Worm (Caenorhabditis elegans) whole organism, early embryonic: Measurements from ENCODE around the gene str-3.

Experiments
- ama-1 ChIP-seq: fragments of 150-350 bp; optimal IDR thresholded peaks from 2 replicates; lab custom pipeline; 2014
- flt-1 ChIP-seq: fragments of 200-800 bp; sonication (Bioruptor generic); IDR thresholded peaks from 2 replicates; pipeline ENCODE4 v1.3.6; 2022; ENCODE audit warnings: missing genetic modification characterization, missing compliant biosample characterization
- hmg-4 ChIP-seq: fragments of 200-800 bp; sonication (Bioruptor generic); optimal IDR thresholded peaks from 2 replicates; lab custom pipeline; 2018; ENCODE audit warnings: mild to moderate bottlenecking, missing genetic modification characterization, missing compliant biosample characterization
- hnd-1 ChIP-seq: sonication (generic microtip); optimal IDR thresholded peaks from 2 replicates; lab custom pipeline; 2016; ENCODE audit warnings: missing genetic modification characterization, missing compliant biosample characterization
- scrt-1 ChIP-seq: fragments of 200-800 bp; sonication (Bioruptor generic); IDR thresholded peaks from 2 replicates; pipeline ENCODE4 v1.3.6; 2022; ENCODE audit warnings: missing genetic modification characterization, missing compliant biosample characterization
- sea-1 ChIP-seq: fragments of 200-800 bp; sonication (Bioruptor generic); conservative IDR thresholded peaks from 2 replicates; pipeline ENCODE4 v1.3.6; 2022; ENCODE audit warnings: missing genetic modification characterization, missing compliant biosample characterization
- tbx-37 ChIP-seq: fragments of 200-800 bp; sonication (Bioruptor generic); conservative IDR thresholded peaks from 2 replicates; pipeline ENCODE4 v1.3.6; 2022; ENCODE audit warnings: missing genetic modification reagents, missing genetic modification characterization, missing compliant biosample characterization

- no peak for TF ChIP-seq flt-1 (GFP tag; lab: Robert Waterston, UW)
- TF ChIP-seq ama-1 (lab: Kevin White, UChicago): no peak
- TF ChIP-seq hnd-1 (tag; lab: Kevin White, UChicago): no peak
- no peak for TF ChIP-seq tbx-37
- TF ChIP-seq sea-1 (GFP tag; lab: Robert Waterston, UW): no peak
- no peak for TF ChIP-seq scrt-1 (GFP tag; lab: Robert Waterston, UW)
- no peak for TF ChIP-seq hmg-4
Observed at ce11 chrIV:11089527-11089926, 10.6 kb downstream of the str-3 start, which contains the start of gene M7.7.
